Fruit fly (Drosophila melanogaster) whole organism, embryonic: ENCODE data around the gene Tengl1.

ENCODE experiments used
- CG18476 ChIP-seq: fragments of 200-800 bp; sonication (Bioruptor generic); optimal IDR thresholded peaks from 2 replicates; lab custom pipeline; 2016; ENCODE audit warnings: missing biosample characterization, mild to moderate bottlenecking, missing genetic modification characterization
- fru ChIP-seq: fragments of >200 bp; optimal IDR thresholded peaks from 2 replicates; lab custom pipeline; 2017
- gce ChIP-seq: fragments of 200-800 bp; sonication (Bioruptor generic); IDR thresholded peaks from 3 replicates; pipeline ENCODE4 v1.3.6; 2022; ENCODE audit warnings: missing biosample characterization, missing genetic modification characterization

DNA sequence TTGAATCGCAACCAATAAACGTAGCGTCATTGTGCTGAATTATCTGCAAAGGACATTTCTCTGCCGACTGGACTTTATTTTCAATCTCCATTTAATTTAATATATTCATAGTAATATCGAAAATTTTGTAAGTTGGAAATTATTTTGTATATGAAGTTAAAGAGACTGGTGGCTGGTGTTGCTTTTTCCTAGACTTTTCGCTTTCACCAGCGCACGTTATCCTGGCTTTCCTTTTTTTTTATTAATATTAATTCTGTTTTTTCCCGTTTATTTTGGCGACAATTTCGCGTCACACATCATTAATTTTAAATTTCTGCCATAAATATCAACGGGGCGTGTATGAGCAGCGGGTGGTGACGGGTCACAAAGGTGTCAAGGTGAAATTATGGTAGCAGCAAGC is 24.8 kb upstream of the Tengl1 start, which contains the start of gene CG34049:
- TF ChIP-seq CG18476 (GFP tag; lab: Kevin White, UChicago), result no peak
- no peak for TF ChIP-seq gce (GFP tag; lab: Robert Waterston, UW)
- TF ChIP-seq fru (lab: Kevin White, UChicago), result no peak
